Worm (Caenorhabditis elegans): ENCODE measurements around the gene C17B7.5.

The C17B7.5 gene

DNA sequence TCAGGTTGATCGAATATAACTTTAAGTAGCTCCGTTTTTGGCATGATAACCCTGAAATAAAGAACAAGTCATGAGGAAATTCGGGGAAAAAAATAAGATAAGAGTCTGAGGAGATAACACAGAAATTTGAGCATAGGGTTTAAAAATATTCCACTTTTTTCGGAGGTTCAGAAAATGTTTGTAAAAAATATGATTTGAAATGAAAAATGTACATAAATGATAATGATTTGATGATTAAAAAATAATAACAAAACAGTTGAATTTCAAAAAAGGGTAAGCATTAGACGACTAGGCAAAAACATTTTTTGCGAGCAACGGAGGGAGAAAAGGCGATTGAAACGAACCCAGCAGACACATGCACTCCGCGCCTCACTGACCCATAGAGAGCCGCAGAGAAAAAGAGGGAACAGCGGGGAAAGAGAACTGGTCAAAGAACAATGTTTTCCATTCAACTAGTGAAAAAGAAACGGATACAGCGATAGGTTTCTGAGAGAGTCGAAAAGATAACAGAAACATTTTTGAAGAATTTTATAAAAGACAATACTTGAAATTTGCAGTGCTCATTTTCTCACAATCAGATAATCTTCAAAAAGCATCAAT, 21.3 kb upstream of the C17B7.5 start, which contains the start of gene arrd-18 (continued):
- no peak for TF ChIP-seq zfp-3 (GFP tag; conservative IDR thresholded peaks at IDR 0.05)
- no peak for TF ChIP-seq nhr-76 (tag; optimal IDR thresholded peaks at IDR 0.05)
- no peak for TF ChIP-seq lsy-2 (tag; optimal IDR thresholded peaks at IDR 0.05)
- TF ChIP-seq nhr-28 (tag; optimal IDR thresholded peaks at IDR 0.05): peak; percentile 56
- TF ChIP-seq set-16 (GFP tag; IDR thresholded peaks at IDR 0.05): no peak
- no peak for TF ChIP-seq ceh-28 (tag; optimal IDR thresholded peaks at IDR 0.05)
- peak; percentile 43 for TF ChIP-seq nhr-77 (tag; optimal IDR thresholded peaks at IDR 0.05)
- no peak for TF ChIP-seq dmd-9 (GFP tag; IDR thresholded peaks at IDR 0.05)
- peak; percentile 83 for TF ChIP-seq hmg-1.1 (GFP tag; IDR thresholded peaks at IDR 0.05)
- 0 out of 2 replicates have a peak, but pooled peaks have one; percentile 10 for TF ChIP-seq tra-1 (GFP tag; IDR thresholded peaks at IDR 0.05)
- no peak for TF ChIP-seq nhr-41 (GFP tag; IDR thresholded peaks at IDR 0.05)
- TF ChIP-seq aly-2 (tag; optimal IDR thresholded peaks at IDR 0.05): no peak
- TF ChIP-seq mxl-3 (GFP tag; optimal IDR thresholded peaks at IDR 0.05): peak; percentile 34
- TF ChIP-seq cey-2 (tag; optimal IDR thresholded peaks at IDR 0.05; ENCODE audit: borderline replicate concordance, insufficient read depth): no peak
- TF ChIP-seq fos-1 (tag; optimal IDR thresholded peaks at IDR 0.05): no peak
- TF ChIP-seq nhr-48 (tag; optimal IDR thresholded peaks at IDR 0.05): peak; percentile 70
- no peak for TF ChIP-seq dmd-8 (GFP tag; IDR thresholded peaks at IDR 0.05)

DNA sequence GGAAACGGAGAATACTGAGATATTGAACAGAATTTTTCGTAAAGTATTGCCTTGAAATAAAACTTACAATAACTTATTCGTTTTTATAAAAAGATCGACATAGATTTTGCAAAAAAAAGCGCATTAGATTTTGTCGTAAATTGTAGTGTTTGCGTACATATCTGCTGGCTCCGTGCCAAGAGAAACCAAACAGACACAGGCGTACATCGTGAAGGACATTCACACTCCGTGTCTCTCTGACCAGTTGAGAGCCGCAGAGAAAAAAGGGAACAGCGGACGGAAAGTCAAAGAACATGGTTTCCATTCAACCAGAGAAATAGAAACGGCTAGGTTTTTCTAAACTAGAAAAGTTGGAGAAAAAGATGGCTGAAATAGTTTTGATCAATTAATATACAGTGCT, 18.1 kb upstream of the C17B7.5 start, which contains the start of gene arrd-19:
TSS of gene arrd-19 (minus strand) at position 209 of the 400 bp plus-strand sequence.
- TF ChIP-seq snpc-1.2 (GFP tag; IDR thresholded peaks at IDR 0.05): no peak
- TF ChIP-seq nhr-77 (tag; optimal IDR thresholded peaks at IDR 0.05): peak; percentile 79
- TF ChIP-seq arid-1 (GFP tag; conservative IDR thresholded peaks at IDR 0.05): peak; percentile 67; the same call in 1 of the 2 replicates
- TF ChIP-seq egl-43 (GFP tag; IDR thresholded peaks at IDR 0.05): no peak; the same call in 1 of the 2 replicates
- peak; percentile 80; the same call in 1 of the 2 replicates for TF ChIP-seq saeg-2 (GFP tag; IDR thresholded peaks at IDR 0.05)
- TF ChIP-seq nhr-28 (tag; optimal IDR thresholded peaks at IDR 0.05): peak; percentile 90
- no peak for TF ChIP-seq F49E8.2 (tag; optimal IDR thresholded peaks at IDR 0.05; ENCODE audit: borderline replicate concordance)
- no peak for TF ChIP-seq php-3 (GFP tag; IDR thresholded peaks at IDR 0.05)
- TF ChIP-seq F10B5.3 (tag; optimal IDR thresholded peaks at IDR 0.05): no peak
- no peak for TF ChIP-seq spr-1 (tag; optimal IDR thresholded peaks at IDR 0.05)
- TF ChIP-seq lin-39 (tag; optimal IDR thresholded peaks at IDR 0.05): no peak
- peak; percentile 99 for TF ChIP-seq aha-1 (tag)
- peak; percentile 80 for TF ChIP-seq mes-2 (tag; optimal IDR thresholded peaks at IDR 0.05; ENCODE audit: poor library complexity, severe bottlenecking)
- TF ChIP-seq T20F7.1 (GFP tag; optimal IDR thresholded peaks at IDR 0.05): no peak
- peak; percentile 86 for TF ChIP-seq ctbp-1 (GFP tag; IDR thresholded peaks at IDR 0.05)
- TF ChIP-seq daf-19 (GFP tag; conservative IDR thresholded peaks at IDR 0.05): no peak
- peak; percentile 5 for TF ChIP-seq zip-2 (tag; optimal IDR thresholded peaks at IDR 0.05)
- no peak for TF ChIP-seq ceh-62 (tag; optimal IDR thresholded peaks at IDR 0.05)
- TF ChIP-seq Y75B8A.6 (GFP tag; IDR thresholded peaks at IDR 0.05): no peak
- TF ChIP-seq nhr-11 (tag; optimal IDR thresholded peaks at IDR 0.05): peak; percentile 74
- no peak for TF ChIP-seq unc-130 (GFP tag; optimal IDR thresholded peaks at IDR 0.05)
- peak in 1 of 2 experiments; percentile 5 for TF ChIP-seq daf-16 (GFP tag; optimal IDR thresholded peaks at IDR 0.05)
- peak; percentile 62 for TF ChIP-seq daf-16 (tag; optimal IDR thresholded peaks at IDR 0.05)
- no peak for TF ChIP-seq ama-1 (optimal IDR thresholded peaks at IDR 0.05)
- no peak for TF ChIP-seq mdt-29 (GFP tag; IDR thresholded peaks at IDR 0.05)
- no peak for TF ChIP-seq gei-8 (GFP tag; optimal IDR thresholded peaks at IDR 0.05)
- TF ChIP-seq pqm-1 (tag; optimal IDR thresholded peaks at IDR 0.05): peak; percentile 32
- no peak; the same call in 1 of the 2 replicates for TF ChIP-seq nhr-42 (GFP tag; IDR thresholded peaks at IDR 0.05)
- TF ChIP-seq nhr-6 (tag; optimal IDR thresholded peaks at IDR 0.05): peak; percentile 57
- TF ChIP-seq ceh-32 (tag; optimal IDR thresholded peaks at IDR 0.05; ENCODE audit: poor library complexity): no peak
- TF ChIP-seq mep-1 (tag; optimal IDR thresholded peaks at IDR 0.05): no peak
- no peak for TF ChIP-seq ceh-28 (tag; optimal IDR thresholded peaks at IDR 0.05)
- no peak for TF ChIP-seq T26A8.4 (GFP tag; IDR thresholded peaks at IDR 0.05)
- no peak for TF ChIP-seq madf-9 (GFP tag; conservative IDR thresholded peaks at IDR 0.05)
- TF ChIP-seq mxl-2 (GFP tag; conservative IDR thresholded peaks at IDR 0.05): no peak
- TF ChIP-seq egl-27 (tag; optimal IDR thresholded peaks at IDR 0.05): no peak
- no peak for TF ChIP-seq lim-7 (GFP tag; IDR thresholded peaks at IDR 0.05)
